Worm (Caenorhabditis elegans) whole organism, early embryonic: Measurements from ENCODE around the gene tufm-1.

Experiments used
- B0310.2 ChIP-seq: sonication (generic microtip); optimal IDR thresholded peaks from 2 replicates; lab custom pipeline; 2016; ENCODE audit warnings: mild to moderate bottlenecking, missing genetic modification characterization, missing compliant biosample characterization
- aly-1 ChIP-seq: sonication (generic microtip); optimal IDR thresholded peaks from 2 replicates; lab custom pipeline; 2016; ENCODE audit warnings: missing genetic modification characterization, missing compliant biosample characterization
- ceh-36 ChIP-seq: sonication (generic microtip); optimal IDR thresholded peaks from 2 replicates; lab custom pipeline; 2016; ENCODE audit warnings: missing genetic modification characterization, inconsistent platforms, missing compliant biosample characterization
- flt-1 ChIP-seq: fragments of 200-800 bp; sonication (Bioruptor generic); IDR thresholded peaks from 2 replicates; pipeline ENCODE4 v1.3.6; 2022; ENCODE audit warnings: missing genetic modification characterization, missing compliant biosample characterization
- hmbx-1 ChIP-seq: sonication (generic microtip); optimal IDR thresholded peaks from 2 replicates; lab custom pipeline; 2016; ENCODE audit warnings: mild to moderate bottlenecking, missing genetic modification characterization, missing compliant biosample characterization
- hnd-1 ChIP-seq: sonication (generic microtip); optimal IDR thresholded peaks from 2 replicates; lab custom pipeline; 2016; ENCODE audit warnings: missing genetic modification characterization, missing compliant biosample characterization
- scrt-1 ChIP-seq: fragments of 200-800 bp; sonication (Bioruptor generic); IDR thresholded peaks from 2 replicates; pipeline ENCODE4 v1.3.6; 2022; ENCODE audit warnings: missing genetic modification characterization, missing compliant biosample characterization

DNA sequence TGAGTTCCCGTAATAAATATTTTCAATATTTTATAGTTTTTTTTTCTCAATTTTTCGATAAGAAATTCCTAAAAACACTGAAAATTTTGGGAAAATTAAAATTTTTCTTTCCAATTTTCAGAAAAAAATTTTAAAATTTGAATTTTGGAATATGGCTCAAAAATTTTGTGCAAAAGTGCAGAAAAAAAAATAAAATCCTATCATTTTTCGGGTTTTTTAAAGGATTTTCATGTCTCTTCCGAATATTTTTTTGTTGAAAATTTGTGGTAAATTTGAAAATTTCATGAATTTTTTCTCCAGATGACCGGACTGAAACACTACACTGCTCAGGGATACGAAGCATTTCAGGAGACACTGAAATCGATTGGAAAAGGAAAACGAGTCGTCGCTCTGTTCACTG, 19.6 kb upstream of the tufm-1 start, which contains the start of gene txdc-17:
- TF ChIP-seq ceh-36 (tag; lab: Kevin White, UChicago) (no peak), scrt-1 (GFP tag; lab: Robert Waterston, UW) (no peak), hnd-1 (tag; lab: Kevin White, UChicago) (no peak), flt-1 (GFP tag; lab: Robert Waterston, UW) (no peak), B0310.2 (no peak), aly-1 (tag; lab: Kevin White, UChicago) (no peak), hmbx-1 (tag; lab: Kevin White, UChicago) (no peak)
